Worm (Caenorhabditis elegans) whole organism, mixed stage, embryonic: Measurements from ENCODE around the gene F36F12.2.

Experiments used
- M03D4.4 ChIP-seq: sonication (generic microtip); optimal IDR thresholded peaks from 2 replicates; lab custom pipeline; 2017; ENCODE audit warnings: mild to moderate bottlenecking, missing genetic modification characterization, missing compliant biosample characterization
- bed-3 ChIP-seq: fragments of 200-800 bp; sonication (Bioruptor generic); optimal IDR thresholded peaks from 3 replicates; lab custom pipeline; 2018; ENCODE audit warnings: mild to moderate bottlenecking, missing genetic modification characterization, moderate library complexity, missing compliant biosample characterization
- blmp-1 ChIP-seq: fragments of 150-350 bp; optimal IDR thresholded peaks from 2 replicates; lab custom pipeline; 2014; ENCODE audit warnings: missing biosample characterization, missing genetic modification characterization
- ceh-39 ChIP-seq: fragments of 150-350 bp; optimal IDR thresholded peaks from 2 replicates; lab custom pipeline; 2014; ENCODE audit warnings: missing biosample characterization, missing genetic modification characterization
- ceh-43 ChIP-seq: fragments of 200-800 bp; sonication (Bioruptor generic); optimal IDR thresholded peaks from 2 replicates; lab custom pipeline; 2018; ENCODE audit warnings: mild to moderate bottlenecking, missing genetic modification characterization, moderate library complexity, missing compliant biosample characterization
- ceh-83 ChIP-seq: fragments of 200-800 bp; sonication (Bioruptor generic); optimal IDR thresholded peaks from 2 replicates; lab custom pipeline; 2018; ENCODE audit warnings: mild to moderate bottlenecking, missing genetic modification characterization, missing compliant biosample characterization
- ces-1 ChIP-seq: fragments of 150-350 bp; optimal IDR thresholded peaks from 2 replicates; lab custom pipeline; 2014; ENCODE audit warnings: missing biosample characterization, missing genetic modification reagents, missing genetic modification characterization
- cnd-1 ChIP-seq: fragments of 200-800 bp; sonication (Bioruptor generic); optimal IDR thresholded peaks from 2 replicates; lab custom pipeline; 2018; ENCODE audit warnings: mild to moderate bottlenecking, missing genetic modification characterization, missing compliant biosample characterization
- drap-1 ChIP-seq: fragments of 200-800 bp; sonication (Bioruptor generic); optimal IDR thresholded peaks from 3 replicates; lab custom pipeline; 2018; ENCODE audit warnings: mild to moderate bottlenecking, missing genetic modification characterization, missing compliant biosample characterization
- elt-3 ChIP-seq: fragments of 150-350 bp; optimal IDR thresholded peaks from 2 replicates; lab custom pipeline; 2014; ENCODE audit warnings: missing biosample characterization, missing genetic modification characterization
- flh-1 ChIP-seq: fragments of 200-800 bp; sonication (Bioruptor generic); optimal IDR thresholded peaks from 2 replicates; lab custom pipeline; 2018; ENCODE audit warnings: mild to moderate bottlenecking, missing genetic modification characterization, moderate library complexity, missing compliant biosample characterization
- ham-2 ChIP-seq: fragments of 200-800 bp; sonication (Bioruptor generic); optimal IDR thresholded peaks from 2 replicates; lab custom pipeline; 2018; ENCODE audit warnings: mild to moderate bottlenecking, missing genetic modification characterization, missing compliant biosample characterization
- hlh-1 ChIP-seq: fragments of 150-350 bp; optimal IDR thresholded peaks from 2 replicates; lab custom pipeline; 2014; ENCODE audit warnings: missing biosample characterization, missing genetic modification reagents, missing genetic modification characterization
- lin-13 ChIP-seq: fragments of 150-350 bp; optimal IDR thresholded peaks from 2 replicates; lab custom pipeline; 2014; ENCODE audit warnings: missing biosample characterization, missing genetic modification characterization
- lin-32 ChIP-seq: fragments of 200-800 bp; sonication (Bioruptor generic); optimal IDR thresholded peaks from 2 replicates; lab custom pipeline; 2018; ENCODE audit warnings: mild to moderate bottlenecking, missing genetic modification characterization, missing compliant biosample characterization
- lsy-2 ChIP-seq: fragments of 150-350 bp; optimal IDR thresholded peaks from 2 replicates; lab custom pipeline; 2014; ENCODE audit warnings: missing biosample characterization, missing genetic modification characterization
- mab-5 ChIP-seq: fragments of 150-350 bp; optimal IDR thresholded peaks from 2 replicates; lab custom pipeline; 2014; ENCODE audit warnings: missing biosample characterization, missing genetic modification characterization
- mep-1 ChIP-seq: fragments of 150-350 bp; optimal IDR thresholded peaks from 2 replicates; lab custom pipeline; 2017; ENCODE audit warnings: missing biosample characterization, missing genetic modification reagents, missing genetic modification characterization, inconsistent platforms
- mls-2 ChIP-seq: sonication (generic microtip); optimal IDR thresholded peaks from 2 replicates; lab custom pipeline; 2016; ENCODE audit warnings: mild to moderate bottlenecking, missing genetic modification characterization, moderate library complexity, missing compliant biosample characterization
- nhr-12 ChIP-seq: fragments of 150-350 bp; optimal IDR thresholded peaks from 2 replicates; lab custom pipeline; 2014; ENCODE audit warnings: missing biosample characterization, missing genetic modification characterization
- nhr-2 ChIP-seq: fragments of 150-350 bp; optimal IDR thresholded peaks from 2 replicates; lab custom pipeline; 2014; ENCODE audit warnings: missing biosample characterization, missing genetic modification characterization
- nhr-237 ChIP-seq: fragments of 150-350 bp; optimal IDR thresholded peaks from 2 replicates; lab custom pipeline; 2014; ENCODE audit warnings: missing biosample characterization, missing genetic modification characterization
- pha-4 ChIP-seq: fragments of 150-350 bp; optimal IDR thresholded peaks from 2 replicates; lab custom pipeline; 2018; ENCODE audit warnings: missing biosample characterization, missing genetic modification reagents, missing genetic modification characterization
- sem-2 ChIP-seq: fragments of 200-800 bp; sonication (Bioruptor generic); optimal IDR thresholded peaks from 2 replicates; lab custom pipeline; 2018; ENCODE audit warnings: mild to moderate bottlenecking, missing genetic modification characterization, missing compliant biosample characterization
- sptf-1 ChIP-seq: sonication (generic microtip); optimal IDR thresholded peaks from 2 replicates; lab custom pipeline; 2017; ENCODE audit warnings: mild to moderate bottlenecking, missing genetic modification characterization, moderate library complexity, missing compliant biosample characterization
- tbx-8 ChIP-seq: fragments of 200-800 bp; sonication (Bioruptor generic); optimal IDR thresholded peaks from 2 replicates; lab custom pipeline; 2018; ENCODE audit warnings: mild to moderate bottlenecking, missing genetic modification characterization, moderate library complexity, missing compliant biosample characterization
- unc-120 ChIP-seq: sonication (generic microtip); optimal IDR thresholded peaks from 2 replicates; lab custom pipeline; 2017; ENCODE audit warnings: missing genetic modification characterization, missing compliant biosample characterization; ENCODE audit not compliant: poor library complexity, severe bottlenecking
- unc-39 ChIP-seq: fragments of 150-350 bp; optimal IDR thresholded peaks from 2 replicates; lab custom pipeline; 2014; ENCODE audit warnings: missing biosample characterization, missing genetic modification characterization
- unc-62 ChIP-seq: fragments of 150-350 bp; optimal IDR thresholded peaks from 2 replicates; lab custom pipeline; 2014; ENCODE audit warnings: missing biosample characterization, missing genetic modification reagents, missing genetic modification characterization
- zip-8 ChIP-seq: fragments of 150-350 bp; optimal IDR thresholded peaks from 2 replicates; lab custom pipeline; 2014; ENCODE audit warnings: missing biosample characterization, missing genetic modification characterization

The F36F12.2 gene

ce11 chrV:2121910-2122362, 26.8 kb upstream of the F36F12.2 start, which contains the start of gene F22F7.8:
F22F7.8 (minus strand) TSS chrV:2121960.
- TF ChIP-seq blmp-1 (tag; lab: Kevin White, UChicago) (no peak), hlh-1 (tag; lab: Kevin White, UChicago) (no peak), nhr-237 (tag; lab: Kevin White, UChicago) (no peak), lsy-2 (tag; lab: Kevin White, UChicago) (no peak), ceh-39 (tag; lab: Kevin White, UChicago) (no peak), elt-3 (tag; lab: Kevin White, UChicago) (no peak), sem-2 (no peak), lin-13 (tag; lab: Kevin White, UChicago) (no peak), ham-2 (no peak), ceh-43 (no peak), mls-2 (tag; lab: Kevin White, UChicago) (no peak), M03D4.4 (no peak), ceh-83 (GFP tag; lab: Kevin White, UChicago) (no peak), unc-62 (GFP tag; lab: Kevin White, UChicago) (no peak), mep-1 (tag; lab: Kevin White, UChicago) (no peak), nhr-12 (tag; lab: Kevin White, UChicago) (no peak), lin-32 (no peak), mab-5 (tag; lab: Kevin White, UChicago) (no peak), zip-8 (tag; lab: Kevin White, UChicago) (no peak)

ce11 chrV:2119529-2119928, 24.4 kb upstream of the F36F12.2 start, which contains the start of gene F22F7.11:
F22F7.11 (plus strand) TSS chrV:2119829.
- no peak for TF ChIP-seq sptf-1 (tag; lab: Kevin White, UChicago)
- TF ChIP-seq mls-2 (tag; lab: Kevin White, UChicago), result no peak
- TF ChIP-seq sem-2, result no peak
- TF ChIP-seq unc-39 (tag; lab: Kevin White, UChicago), result no peak
- TF ChIP-seq ceh-39 (tag; lab: Kevin White, UChicago), result no peak
- TF ChIP-seq nhr-237 (tag; lab: Kevin White, UChicago), result no peak
- TF ChIP-seq ceh-83 (GFP tag; lab: Kevin White, UChicago), result no peak
- TF ChIP-seq unc-120 (tag; lab: Kevin White, UChicago), result no peak
- no peak for TF ChIP-seq zip-8 (tag; lab: Kevin White, UChicago)
- no peak for TF ChIP-seq M03D4.4

ce11 chrV:2118574-2118973, 23.5 kb upstream of the F36F12.2 start, which contains the start of gene bgnt-1.2:
bgnt-1.2 (minus strand) TSS chrV:2118674.
- TF ChIP-seq unc-120 (tag; lab: Kevin White, UChicago) (no peak), hlh-1 (tag; lab: Kevin White, UChicago) (no peak), nhr-12 (tag; lab: Kevin White, UChicago) (no peak), mab-5 (tag; lab: Kevin White, UChicago) (no peak), unc-62 (GFP tag; lab: Kevin White, UChicago) (no peak), lin-32 (no peak), blmp-1 (tag; lab: Kevin White, UChicago) (no peak), drap-1 (GFP tag; lab: Kevin White, UChicago) (no peak), zip-8 (tag; lab: Kevin White, UChicago) (no peak), flh-1 (GFP tag; lab: Kevin White, UChicago) (no peak), elt-3 (tag; lab: Kevin White, UChicago) (no peak), sptf-1 (tag; lab: Kevin White, UChicago) (no peak), lsy-2 (tag; lab: Kevin White, UChicago) (no peak), ces-1 (no peak), nhr-237 (tag; lab: Kevin White, UChicago) (no peak), bed-3 (GFP tag; lab: Kevin White, UChicago) (no peak), mls-2 (tag; lab: Kevin White, UChicago) (no peak), cnd-1 (tag; lab: Kevin White, UChicago) (no peak)

ce11 chrV:2110368-2110767, 15.3 kb upstream of the F36F12.2 start, which contains the start of gene F22F7.3:
F22F7.3 (plus strand) TSS chrV:2110668.
- TF ChIP-seq M03D4.4 (no peak), nhr-2 (tag; lab: Kevin White, UChicago) (no peak), mls-2 (tag; lab: Kevin White, UChicago) (no peak), pha-4 (tag; lab: Kevin White, UChicago) (no peak), ceh-83 (GFP tag; lab: Kevin White, UChicago) (no peak), nhr-12 (tag; lab: Kevin White, UChicago) (no peak), unc-120 (tag; lab: Kevin White, UChicago) (no peak)

- TF ChIP-seq elt-3 (tag; lab: Kevin White, UChicago), result no peak
- TF ChIP-seq ces-1, result peak; percentile 94
- TF ChIP-seq ceh-39 (tag; lab: Kevin White, UChicago), result peak; percentile 10
- TF ChIP-seq unc-39 (tag; lab: Kevin White, UChicago), result no peak
- TF ChIP-seq mep-1 (tag; lab: Kevin White, UChicago), result peak; percentile 29
- TF ChIP-seq ceh-83 (GFP tag; lab: Kevin White, UChicago), result no peak
- TF ChIP-seq hlh-1 (tag; lab: Kevin White, UChicago), result no peak
- no peak for TF ChIP-seq lsy-2 (tag; lab: Kevin White, UChicago)
- no peak for TF ChIP-seq drap-1 (GFP tag; lab: Kevin White, UChicago)
- no peak for TF ChIP-seq unc-62 (GFP tag; lab: Kevin White, UChicago)
- TF ChIP-seq nhr-237 (tag; lab: Kevin White, UChicago), result peak; percentile 49
- no peak for TF ChIP-seq ham-2
- peak; percentile 43 for TF ChIP-seq pha-4 (tag; lab: Kevin White, UChicago)
- no peak for TF ChIP-seq tbx-8 (GFP tag; lab: Kevin White, UChicago)
Measured at ce11 chrV:2109295-2109694, 14.2 kb upstream of the F36F12.2 start, which contains the start of gene ckb-4. ckb-4 (minus strand) TSS chrV:2109434.
